Worm (Caenorhabditis elegans) whole organism, L4 larva: ENCODE data around the gene cyp-14A2.

Experiments
- aly-2 ChIP-seq: sonication (generic microtip); optimal IDR thresholded peaks from 2 replicates; lab custom pipeline; 2018; ENCODE audit warnings: missing biosample characterization, missing genetic modification characterization
- ama-1 ChIP-seq: fragments of 150-350 bp; optimal IDR thresholded peaks from 2 replicates; lab custom pipeline; 2014; ENCODE audit warnings: inconsistent platforms, mixed read lengths
- ceh-32 ChIP-seq: sonication (generic microtip); optimal IDR thresholded peaks from 2 replicates; lab custom pipeline; 2016; ENCODE audit warnings: mild to moderate bottlenecking, missing genetic modification characterization, missing compliant biosample characterization; ENCODE audit not compliant: poor library complexity
- ceh-44 ChIP-seq: fragments of 200-800 bp; sonication (Bioruptor generic); IDR thresholded peaks from 2 replicates; pipeline ENCODE4 v1.3.6; 2022; ENCODE audit warnings: missing genetic modification reagents, missing genetic modification characterization, missing compliant biosample characterization
- lin-15B ChIP-seq: fragments of 150-350 bp; sonication (generic microtip); optimal IDR thresholded peaks from 3 replicates; lab custom pipeline; 2014; ENCODE audit warnings: missing biosample characterization, missing genetic modification characterization
- nhr-237 ChIP-seq: sonication (generic microtip); optimal IDR thresholded peaks from 2 replicates; lab custom pipeline; 2017; ENCODE audit warnings: missing biosample characterization, missing genetic modification characterization
- pha-4 ChIP-seq, 2 experiments: fragments of 150-350 bp in 1 of 2; fragments of 200-800 bp in 1 of 2; sonication (Bioruptor generic) in 1 of 2; IDR thresholded peaks in 1 of 2; optimal IDR thresholded peaks in 1 of 2; 2 replicates each; pipeline versions ENCODE4 v1.3.6 to Lab custom; 2014 to 2022; ENCODE audit warnings: missing genetic modification characterization in 2 of 2, missing genetic modification reagents in 2 of 2, missing biosample characterization in 1 of 2, missing compliant biosample characterization in 1 of 2
- skn-1 ChIP-seq: fragments of 150-350 bp; optimal IDR thresholded peaks from 2 replicates; lab custom pipeline; 2014; ENCODE audit warnings: missing biosample characterization, missing genetic modification characterization
- snpc-4 ChIP-seq: fragments of 150-350 bp; optimal IDR thresholded peaks from 2 replicates; lab custom pipeline; 2014; ENCODE audit warnings: missing biosample characterization, missing genetic modification characterization
- zip-11 ChIP-seq: fragments of 200-800 bp; sonication (Bioruptor generic); IDR thresholded peaks from 2 replicates; pipeline ENCODE4 v1.3.6; 2022; ENCODE audit warnings: missing genetic modification characterization, missing compliant biosample characterization

DNA sequence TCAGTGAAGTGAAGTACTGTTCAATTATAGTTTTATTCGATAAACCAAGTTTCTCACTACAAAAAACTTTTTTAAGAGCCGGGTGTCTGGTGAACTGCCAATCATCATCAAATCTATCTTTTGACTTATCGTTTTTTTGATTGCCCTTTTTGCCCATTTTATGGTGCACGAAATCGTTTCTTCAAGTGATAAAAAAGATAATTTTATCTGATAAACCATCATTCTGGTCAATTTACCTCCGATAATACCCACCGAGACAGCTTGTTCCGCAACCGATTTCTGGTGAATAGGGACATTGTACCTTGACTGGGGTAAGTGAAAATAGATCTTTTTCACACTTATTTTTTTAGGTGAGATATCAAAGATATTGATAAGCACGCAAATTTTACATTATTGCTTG lies 11.9 kb downstream of the cyp-14A2 start, which contains the start of gene K08H2.10:
- TF ChIP-seq pha-4 (GFP tag; IDR thresholded peaks at IDR 0.05; lab: Robert Waterston, UW) (no peak), pha-4 (tag; optimal IDR thresholded peaks at IDR 0.05; lab: Kevin White, UChicago) (no peak), zip-11 (no peak), lin-15B (tag; lab: Kevin White, UChicago) (no peak), nhr-237 (tag; lab: Kevin White, UChicago) (no peak), snpc-4 (tag; lab: Kevin White, UChicago) (no peak), ama-1 (lab: Kevin White, UChicago) (no peak), aly-2 (tag; lab: Kevin White, UChicago) (no peak), ceh-32 (no peak), skn-1 (tag; lab: Kevin White, UChicago) (no peak), ceh-44 (GFP tag; lab: Robert Waterston, UW) (no peak)
